Worm (Caenorhabditis elegans) whole organism, late embryonic: ENCODE data around the gene srw-63.

ENCODE experiments used
- K02D7.2 ChIP-seq: sonication (generic microtip); optimal IDR thresholded peaks from 2 replicates; lab custom pipeline; 2017; ENCODE audit warnings: mild to moderate bottlenecking, missing genetic modification characterization, missing compliant biosample characterization
- Y22D7AL.16 ChIP-seq: sonication (generic microtip); optimal IDR thresholded peaks from 2 replicates; lab custom pipeline; 2016; ENCODE audit warnings: missing genetic modification characterization, missing compliant biosample characterization
- ahr-1 ChIP-seq: sonication (generic microtip); optimal IDR thresholded peaks from 2 replicates; lab custom pipeline; 2016; ENCODE audit warnings: missing genetic modification characterization, missing compliant biosample characterization
- ceh-14 ChIP-seq: sonication (generic microtip); optimal IDR thresholded peaks from 2 replicates; lab custom pipeline; 2016; ENCODE audit warnings: missing genotype, missing genetic modification characterization, missing compliant biosample characterization
- ceh-19 ChIP-seq: fragments of 200-800 bp; sonication (Bioruptor generic); optimal IDR thresholded peaks from 2 replicates; lab custom pipeline; 2018; ENCODE audit warnings: mild to moderate bottlenecking, missing genetic modification characterization, missing compliant biosample characterization
- ceh-22 ChIP-seq: sonication (generic microtip); optimal IDR thresholded peaks from 2 replicates; lab custom pipeline; 2017; ENCODE audit warnings: missing biosample characterization, missing genetic modification characterization
- ceh-24 ChIP-seq: sonication (generic microtip); optimal IDR thresholded peaks from 2 replicates; lab custom pipeline; 2016; ENCODE audit warnings: mild to moderate bottlenecking, missing genetic modification characterization, missing compliant biosample characterization
- ceh-30 ChIP-seq: fragments of 150-350 bp; optimal IDR thresholded peaks from 2 replicates; lab custom pipeline; 2014; ENCODE audit warnings: missing biosample characterization, missing genetic modification characterization
- ceh-34 ChIP-seq: sonication (generic microtip); optimal IDR thresholded peaks from 2 replicates; lab custom pipeline; 2016; ENCODE audit warnings: mild to moderate bottlenecking, missing genetic modification characterization, missing compliant biosample characterization
- ceh-45 ChIP-seq: fragments of 200-800 bp; sonication (Bioruptor generic); IDR thresholded peaks from 2 replicates; pipeline ENCODE4 v1.3.6; 2022; ENCODE audit warnings: missing genetic modification reagents, missing genetic modification characterization, missing compliant biosample characterization
- ceh-48 ChIP-seq: sonication (generic microtip); optimal IDR thresholded peaks from 2 replicates; lab custom pipeline; 2016; ENCODE audit warnings: missing genetic modification characterization, inconsistent platforms, missing compliant biosample characterization
- che-1 ChIP-seq: sonication (generic microtip); optimal IDR thresholded peaks from 2 replicates; lab custom pipeline; 2016; ENCODE audit warnings: mild to moderate bottlenecking, missing genetic modification characterization, missing compliant biosample characterization
- dve-1 ChIP-seq: sonication (generic microtip); optimal IDR thresholded peaks from 2 replicates; lab custom pipeline; 2017; ENCODE audit warnings: antibody characterized with exemption, mild to moderate bottlenecking, missing genetic modification characterization, missing compliant biosample characterization
- eyg-1 ChIP-seq: sonication (generic microtip); optimal IDR thresholded peaks from 2 replicates; lab custom pipeline; 2016; ENCODE audit warnings: missing genotype, missing genetic modification characterization, missing compliant biosample characterization
- fax-1 ChIP-seq: sonication (generic microtip); optimal IDR thresholded peaks from 2 replicates; lab custom pipeline; 2016; ENCODE audit warnings: missing genotype, missing genetic modification characterization, missing compliant biosample characterization
- fkh-10 ChIP-seq: fragments of 150-350 bp; optimal IDR thresholded peaks from 2 replicates; lab custom pipeline; 2014; ENCODE audit warnings: missing biosample characterization, missing genetic modification reagents, missing genetic modification characterization
- gmeb-2 ChIP-seq: sonication (generic microtip); optimal IDR thresholded peaks from 2 replicates; lab custom pipeline; 2016; ENCODE audit warnings: missing genetic modification characterization, inconsistent platforms, missing compliant biosample characterization
- hlh-13 ChIP-seq: fragments of 200-800 bp; sonication (Bioruptor generic); optimal IDR thresholded peaks from 2 replicates; lab custom pipeline; 2018; ENCODE audit warnings: mild to moderate bottlenecking, missing genetic modification characterization, missing compliant biosample characterization
- hlh-15 ChIP-seq: sonication (generic microtip); optimal IDR thresholded peaks from 2 replicates; lab custom pipeline; 2016; ENCODE audit warnings: missing genetic modification characterization, missing compliant biosample characterization
- hlh-6 ChIP-seq: sonication (generic microtip); optimal IDR thresholded peaks from 2 replicates; lab custom pipeline; 2016; ENCODE audit warnings: missing genotype, missing genetic modification characterization, missing compliant biosample characterization
- lim-6 ChIP-seq: sonication (generic microtip); optimal IDR thresholded peaks from 2 replicates; lab custom pipeline; 2016; ENCODE audit warnings: missing genetic modification characterization, missing compliant biosample characterization
- mec-3 ChIP-seq: sonication (generic microtip); optimal IDR thresholded peaks from 2 replicates; lab custom pipeline; 2016; ENCODE audit warnings: borderline replicate concordance, missing genetic modification characterization, missing compliant biosample characterization
- nhr-11 ChIP-seq: fragments of 150-350 bp; optimal IDR thresholded peaks from 2 replicates; lab custom pipeline; 2014; ENCODE audit warnings: missing biosample characterization, missing genetic modification characterization
- npax-4 ChIP-seq: sonication (generic microtip); optimal IDR thresholded peaks from 2 replicates; lab custom pipeline; 2016; ENCODE audit warnings: missing genetic modification characterization, missing compliant biosample characterization
- odd-2 ChIP-seq: sonication (generic microtip); optimal IDR thresholded peaks from 2 replicates; lab custom pipeline; 2017; ENCODE audit warnings: antibody characterized with exemption, mild to moderate bottlenecking, missing genetic modification characterization, missing compliant biosample characterization
- pat-9 ChIP-seq: fragments of 200-800 bp; sonication (Bioruptor generic); optimal IDR thresholded peaks from 2 replicates; lab custom pipeline; 2018; ENCODE audit warnings: mild to moderate bottlenecking, missing genetic modification characterization, moderate library complexity, missing compliant biosample characterization
- pax-1 ChIP-seq: fragments of 150-350 bp; optimal IDR thresholded peaks from 2 replicates; lab custom pipeline; 2014; ENCODE audit warnings: missing biosample characterization, missing genetic modification characterization
- pha-2 ChIP-seq: sonication (generic microtip); optimal IDR thresholded peaks from 2 replicates; lab custom pipeline; 2017; ENCODE audit warnings: mild to moderate bottlenecking, missing genetic modification characterization, missing compliant biosample characterization
- pqm-1 ChIP-seq: sonication (generic microtip); optimal IDR thresholded peaks from 2 replicates; lab custom pipeline; 2016; ENCODE audit warnings: missing genetic modification characterization, missing compliant biosample characterization
- pros-1 ChIP-seq: fragments of 150-350 bp; optimal IDR thresholded peaks from 2 replicates; lab custom pipeline; 2014; ENCODE audit warnings: missing biosample characterization, missing genetic modification reagents, missing genetic modification characterization
- ref-2 ChIP-seq: sonication (generic microtip); optimal IDR thresholded peaks from 2 replicates; lab custom pipeline; 2016; ENCODE audit warnings: missing genetic modification characterization, missing compliant biosample characterization
- rnt-1 ChIP-seq: sonication (generic microtip); optimal IDR thresholded peaks from 2 replicates; lab custom pipeline; 2016; ENCODE audit warnings: missing genetic modification characterization, missing compliant biosample characterization
- sox-2 ChIP-seq: fragments of 200-800 bp; sonication (Bioruptor generic); IDR thresholded peaks from 2 replicates; pipeline ENCODE4 v1.3.6; 2022; ENCODE audit warnings: missing genetic modification reagents, missing genetic modification characterization, missing compliant biosample characterization
- syd-9 ChIP-seq: sonication (generic microtip); optimal IDR thresholded peaks from 2 replicates; lab custom pipeline; 2016; ENCODE audit warnings: mild to moderate bottlenecking, missing genetic modification characterization, moderate library complexity, missing compliant biosample characterization
- tbx-7 ChIP-seq: sonication (generic microtip); optimal IDR thresholded peaks from 2 replicates; lab custom pipeline; 2016; ENCODE audit warnings: missing genotype, missing genetic modification characterization, missing compliant biosample characterization
- ttx-3 ChIP-seq: sonication (generic microtip); optimal IDR thresholded peaks from 2 replicates; lab custom pipeline; 2016; ENCODE audit warnings: missing genetic modification reagents, missing genetic modification characterization, missing compliant biosample characterization
- unc-42 ChIP-seq: sonication (generic microtip); optimal IDR thresholded peaks from 2 replicates; lab custom pipeline; 2016; ENCODE audit warnings: missing genotype, missing genetic modification characterization, missing compliant biosample characterization
- unc-55 ChIP-seq: sonication (generic microtip); optimal IDR thresholded peaks from 2 replicates; lab custom pipeline; 2017; ENCODE audit warnings: missing biosample characterization, missing genetic modification reagents, missing genetic modification characterization
- unc-86 ChIP-seq: sonication (generic microtip); optimal IDR thresholded peaks from 2 replicates; lab custom pipeline; 2016; ENCODE audit warnings: missing genetic modification characterization, missing compliant biosample characterization
- zip-5 ChIP-seq: sonication (generic microtip); optimal IDR thresholded peaks from 2 replicates; lab custom pipeline; 2016; ENCODE audit warnings: missing genetic modification characterization, missing compliant biosample characterization
- ztf-16 ChIP-seq: sonication (generic microtip); optimal IDR thresholded peaks from 2 replicates; lab custom pipeline; 2017; ENCODE audit warnings: missing genetic modification characterization, missing compliant biosample characterization

Gene srw-63

ce11 chrIV:14001782-14002181 is 14.0 kb downstream of the srw-63 start:
- TF ChIP-seq ceh-19 (GFP tag; lab: Kevin White, UChicago) (no peak), ztf-16 (no peak), mec-3 (tag; lab: Kevin White, UChicago) (no peak), hlh-6 (no peak), syd-9 (tag; lab: Kevin White, UChicago) (no peak), unc-42 (tag; lab: Kevin White, UChicago) (no peak), pha-2 (tag; lab: Kevin White, UChicago) (no peak), ceh-22 (tag; lab: Kevin White, UChicago) (no peak), hlh-15 (no peak), ceh-24 (tag; lab: Kevin White, UChicago) (no peak), tbx-7 (tag; lab: Kevin White, UChicago) (no peak), unc-55 (GFP tag; lab: Kevin White, UChicago) (no peak), ceh-45 (GFP tag; lab: Robert Waterston, UW) (no peak), ceh-14 (tag; lab: Kevin White, UChicago) (no peak), pqm-1 (tag; lab: Kevin White, UChicago) (no peak), gmeb-2 (tag; lab: Kevin White, UChicago) (no peak), npax-4 (no peak), K02D7.2 (no peak), ttx-3 (tag; lab: Kevin White, UChicago) (no peak)

ce11 chrIV:13989875-13990274 is 25.9 kb downstream of the srw-63 start:
- TF ChIP-seq ceh-34 (tag; lab: Kevin White, UChicago) (no peak), pat-9 (no peak), nhr-11 (tag; lab: Kevin White, UChicago) (no peak), zip-5 (tag; lab: Kevin White, UChicago) (no peak), pax-1 (tag; lab: Kevin White, UChicago) (no peak), rnt-1 (tag; lab: Kevin White, UChicago) (no peak), Y22D7AL.16 (tag; lab: Kevin White, UChicago) (no peak), ceh-22 (tag; lab: Kevin White, UChicago) (no peak), dve-1 (tag; lab: Kevin White, UChicago) (no peak), ceh-30 (tag; lab: Kevin White, UChicago) (no peak), unc-86 (no peak), lim-6 (tag; lab: Kevin White, UChicago) (no peak)

ce11 chrIV:13988781-13989180 is 27.0 kb downstream of the srw-63 start, which contains the start of gene egl-23:
Gene egl-23 (plus strand): TSS chrIV:13989081.
- TF ChIP-seq gmeb-2 (tag; lab: Kevin White, UChicago) (no peak), fkh-10 (GFP tag; lab: Kevin White, UChicago) (no peak), che-1 (no peak), ceh-45 (GFP tag; lab: Robert Waterston, UW) (no peak)

- TF ChIP-seq ref-2 (no peak), zip-5 (tag; lab: Kevin White, UChicago) (no peak), hlh-13 (GFP tag; lab: Kevin White, UChicago) (no peak), fkh-10 (GFP tag; lab: Kevin White, UChicago) (no peak), pros-1 (no peak), sox-2 (GFP tag; lab: Robert Waterston, UW) (no peak), ahr-1 (tag; lab: Kevin White, UChicago) (no peak), dve-1 (tag; lab: Kevin White, UChicago) (no peak), eyg-1 (tag; lab: Kevin White, UChicago) (no peak), ceh-22 (tag; lab: Kevin White, UChicago) (no peak), hlh-15 (no peak), fax-1 (no peak), ceh-19 (GFP tag; lab: Kevin White, UChicago) (no peak), ceh-48 (tag; lab: Kevin White, UChicago) (no peak), tbx-7 (tag; lab: Kevin White, UChicago) (no peak), npax-4 (no peak), odd-2 (no peak), pha-2 (tag; lab: Kevin White, UChicago) (no peak), hlh-6 (no peak)
Measured at ce11 chrIV:13985705-13986104, 30.0 kb downstream of the srw-63 start, which contains the start of gene tor-1. Gene tor-1 (minus strand): TSS chrIV:13985805.
